Worm (Caenorhabditis elegans): Measurements from ENCODE around the gene ceh-63.

ceh-63 gene

ce11 chrX:3631550-3631949 lies 42.3 kb downstream of the ceh-63 start:
- no peak for TF ChIP-seq cog-1 (tag; optimal IDR thresholded peaks at IDR 0.05)
- peak; percentile 43; the same call in 1 of the 2 replicates for TF ChIP-seq ref-1 (GFP tag; conservative IDR thresholded peaks at IDR 0.05)
- TF ChIP-seq tab-1 (GFP tag; IDR thresholded peaks at IDR 0.05), result peak; percentile 77
- TF ChIP-seq T22C8.4 (GFP tag; IDR thresholded peaks at IDR 0.05), result no peak
- peak; percentile 23; the same call in 1 of the 2 replicates for TF ChIP-seq ztf-23 (GFP tag; IDR thresholded peaks at IDR 0.05)
- TF ChIP-seq ztf-29 (GFP tag; IDR thresholded peaks at IDR 0.05), result peak; percentile 49; the same call in 1 of the 2 replicates
- 0 out of 2 replicates have a peak, but pooled peaks have one; percentile 37 for TF ChIP-seq klf-2 (GFP tag; conservative IDR thresholded peaks at IDR 0.05)

- TF ChIP-seq ztf-29 (GFP tag; IDR thresholded peaks at IDR 0.05) (no peak), ztf-23 (GFP tag; IDR thresholded peaks at IDR 0.05) (no peak), flt-1 (GFP tag; IDR thresholded peaks at IDR 0.05) (no peak), klf-2 (GFP tag; conservative IDR thresholded peaks at IDR 0.05) (no peak), cog-1 (tag; optimal IDR thresholded peaks at IDR 0.05) (no peak), med-1 (GFP tag; optimal IDR thresholded peaks at IDR 0.05; ENCODE audit: insufficient read depth) (no peak), tab-1 (GFP tag; IDR thresholded peaks at IDR 0.05) (no peak), T22C8.4 (GFP tag; IDR thresholded peaks at IDR 0.05) (no peak), ref-1 (GFP tag; conservative IDR thresholded peaks at IDR 0.05) (no peak)
Measured at ce11 chrX:3630090-3630489, 43.8 kb downstream of the ceh-63 start.

- TF ChIP-seq ref-1 (GFP tag; conservative IDR thresholded peaks at IDR 0.05) (no peak), tab-1 (GFP tag; IDR thresholded peaks at IDR 0.05) (no peak), cog-1 (tag; optimal IDR thresholded peaks at IDR 0.05) (no peak), ztf-29 (GFP tag; IDR thresholded peaks at IDR 0.05) (no peak), med-1 (GFP tag; optimal IDR thresholded peaks at IDR 0.05; ENCODE audit: insufficient read depth) (no peak), ztf-23 (GFP tag; IDR thresholded peaks at IDR 0.05) (no peak), flt-1 (GFP tag; IDR thresholded peaks at IDR 0.05) (no peak), klf-2 (GFP tag; conservative IDR thresholded peaks at IDR 0.05) (no peak), T22C8.4 (GFP tag; IDR thresholded peaks at IDR 0.05) (no peak)
Measured at ce11 chrX:3628016-3628415, 45.8 kb downstream of the ceh-63 start, which contains the start of gene vep-2. Gene vep-2 (plus strand): TSS chrX:3628316.

- no peak for TF ChIP-seq ztf-29 (GFP tag; IDR thresholded peaks at IDR 0.05)
- no peak for TF ChIP-seq klf-2 (GFP tag; conservative IDR thresholded peaks at IDR 0.05)
- TF ChIP-seq T22C8.4 (GFP tag; IDR thresholded peaks at IDR 0.05), result no peak
- TF ChIP-seq tab-1 (GFP tag; IDR thresholded peaks at IDR 0.05), result no peak
- no peak for TF ChIP-seq flt-1 (GFP tag; IDR thresholded peaks at IDR 0.05)
- no peak for TF ChIP-seq ref-1 (GFP tag; conservative IDR thresholded peaks at IDR 0.05)
- no peak for TF ChIP-seq med-1 (GFP tag; optimal IDR thresholded peaks at IDR 0.05; ENCODE audit: insufficient read depth)
- no peak for TF ChIP-seq cog-1 (tag; optimal IDR thresholded peaks at IDR 0.05)
- TF ChIP-seq ztf-23 (GFP tag; IDR thresholded peaks at IDR 0.05), result no peak
Measured at ce11 chrX:3625599-3625998, 48.3 kb downstream of the ceh-63 start.

- TF ChIP-seq klf-2 (GFP tag; conservative IDR thresholded peaks at IDR 0.05) (no peak), cog-1 (tag; optimal IDR thresholded peaks at IDR 0.05) (no peak), T22C8.4 (GFP tag; IDR thresholded peaks at IDR 0.05) (no peak), ref-1 (GFP tag; conservative IDR thresholded peaks at IDR 0.05) (no peak), tab-1 (GFP tag; IDR thresholded peaks at IDR 0.05) (no peak), flt-1 (GFP tag; IDR thresholded peaks at IDR 0.05) (no peak), ztf-29 (GFP tag; IDR thresholded peaks at IDR 0.05) (no peak), med-1 (GFP tag; optimal IDR thresholded peaks at IDR 0.05; ENCODE audit: insufficient read depth) (no peak), ztf-23 (GFP tag; IDR thresholded peaks at IDR 0.05) (no peak)
Measured at ce11 chrX:3623162-3623561, 50.7 kb downstream of the ceh-63 start, which contains the start of gene C18B2.2. Gene C18B2.2 (plus strand): TSS chrX:3623462.

Measured in whole organism, midembryonic.